Worm (Caenorhabditis elegans): ENCODE data around the gene F46B6.4.
A peak's percentile ranks its signal among the peaks of the same experiment; 100 is the strongest.

F46B6.4 gene

ce11 chrV:9786721-9787131 lies 7.4 kb upstream of the F46B6.4 start, which contains the start of gene F46B6.6 (continued):
- TF ChIP-seq lin-26 (GFP tag; IDR thresholded peaks at IDR 0.05) (no peak; the same call in 1 of the 2 replicates), nfyb-1 (GFP tag; IDR thresholded peaks at IDR 0.05) (0 out of 2 replicates have a peak, but pooled peaks have one; percentile 54), dpl-1 (GFP tag; optimal IDR thresholded peaks at IDR 0.05) (no peak), nhr-90 (tag; optimal IDR thresholded peaks at IDR 0.05) (no peak), ceh-91 (GFP tag; IDR thresholded peaks at IDR 0.05) (no peak), hsf-1 (GFP tag; IDR thresholded peaks at IDR 0.05) (peak; percentile 68), fkh-3 (tag; optimal IDR thresholded peaks at IDR 0.05) (no peak), sptf-2 (GFP tag; optimal IDR thresholded peaks at IDR 0.05) (no peak), ama-1 (optimal IDR thresholded peaks at IDR 0.05) (peak; percentile 72), ama-1 (GFP tag; optimal IDR thresholded peaks at IDR 0.05) (peak; percentile 14 to 36), lin-40 (tag; optimal IDR thresholded peaks at IDR 0.05) (no peak), efl-1 (GFP tag; optimal IDR thresholded peaks at IDR 0.05) (no peak), Y56A3A.18 (GFP tag; IDR thresholded peaks at IDR 0.05) (0 out of 2 replicates have a peak, but pooled peaks have one; percentile 41), rpc-1 (optimal IDR thresholded peaks at IDR 0.05) (no peak), rpc-1 (tag; optimal IDR thresholded peaks at IDR 0.05) (no peak), nfya-1 (tag; optimal IDR thresholded peaks at IDR 0.05; ENCODE audit: borderline replicate concordance, insufficient read depth) (no peak), attf-6 (GFP tag; IDR thresholded peaks at IDR 0.05) (no peak), ztf-18 (tag; optimal IDR thresholded peaks at IDR 0.05) (no peak), ceh-100 (GFP tag; IDR thresholded peaks at IDR 0.05) (no peak), unc-62 (GFP tag; optimal IDR thresholded peaks at IDR 0.05) (no peak), ztf-28 (GFP tag; IDR thresholded peaks at IDR 0.05) (no peak), chd-7 (tag; optimal IDR thresholded peaks at IDR 0.05) (peak; percentile 80), F39B2.1 (GFP tag; IDR thresholded peaks at IDR 0.05) (no peak), aptf-3 (GFP tag; IDR thresholded peaks at IDR 0.05) (no peak), rec-8 (tag; optimal IDR thresholded peaks at IDR 0.05) (peak in 1 of 2 experiments; percentile 12), zim-3 (tag; optimal IDR thresholded peaks at IDR 0.05) (peak; percentile 52), hmg-1.2 (GFP tag; IDR thresholded peaks at IDR 0.05) (peak; percentile 27; the same call in 1 of the 2 replicates), gei-17 (GFP tag; optimal IDR thresholded peaks at IDR 0.05) (no peak), repo-1 (tag; optimal IDR thresholded peaks at IDR 0.05) (peak; percentile 92), F22D6.2 (tag; optimal IDR thresholded peaks at IDR 0.05) (no peak), ceh-58 (GFP tag; IDR thresholded peaks at IDR 0.05) (no peak), F10E7.11 (tag; optimal IDR thresholded peaks at IDR 0.05) (peak; percentile 13), F49E8.2 (tag; optimal IDR thresholded peaks at IDR 0.05; ENCODE audit: insufficient read depth) (peak; percentile 53), K11D2.4 (GFP tag; IDR thresholded peaks at IDR 0.05) (peak; percentile 41; the same call in 1 of the 2 replicates), cebp-1 (GFP tag; IDR thresholded peaks at IDR 0.05) (no peak), cebp-1 (tag; optimal IDR thresholded peaks at IDR 0.05) (peak; percentile 54), hlh-26 (GFP tag; conservative IDR thresholded peaks at IDR 0.05) (no peak), ceh-27 (GFP tag; optimal IDR thresholded peaks at IDR 0.05) (no peak), F33H1.4 (GFP tag; IDR thresholded peaks at IDR 0.05) (no peak), sdz-38 (tag; optimal IDR thresholded peaks at IDR 0.05) (no peak), Y95B8A.8 (GFP tag; IDR thresholded peaks at IDR 0.05) (no peak), B0035.1 (tag; optimal IDR thresholded peaks at IDR 0.05) (peak; percentile 3), B0336.3 (GFP tag; IDR thresholded peaks at IDR 0.05) (peak; percentile 47; the same call in 1 of the 2 replicates), mes-4 (tag; optimal IDR thresholded peaks at IDR 0.05) (no peak), F23B12.7 (tag; optimal IDR thresholded peaks at IDR 0.05; ENCODE audit: insufficient read depth) (no peak), snpc-3.4 (tag; optimal IDR thresholded peaks at IDR 0.05) (no peak)
